Worm (Caenorhabditis elegans) whole organism, L2 larva: ENCODE results near the gene col-72.

Experiments
- C34F6.9 ChIP-seq: fragments of 150-350 bp; optimal IDR thresholded peaks from 2 replicates; lab custom pipeline; 2014; ENCODE audit warnings: missing biosample characterization, missing genetic modification characterization
- F13H6.1 ChIP-seq: sonication (generic microtip); optimal IDR thresholded peaks from 2 replicates; lab custom pipeline; 2016; ENCODE audit warnings: missing genetic modification characterization, missing compliant biosample characterization
- R02D3.7 ChIP-seq: fragments of 150-350 bp; optimal IDR thresholded peaks from 2 replicates; lab custom pipeline; 2014; ENCODE audit warnings: missing biosample characterization, missing genetic modification characterization
- Y55F3AM.14 ChIP-seq: fragments of 200-800 bp; sonication (Bioruptor generic); optimal IDR thresholded peaks from 2 replicates; lab custom pipeline; 2018; ENCODE audit warnings: mild to moderate bottlenecking, missing genetic modification characterization, missing compliant biosample characterization
- ZK546.5 ChIP-seq: sonication (generic microtip); optimal IDR thresholded peaks from 2 replicates; lab custom pipeline; 2017; ENCODE audit warnings: missing biosample characterization, missing genetic modification characterization
- alr-1 ChIP-seq: fragments of 150-350 bp; optimal IDR thresholded peaks from 2 replicates; lab custom pipeline; 2014; ENCODE audit warnings: missing biosample characterization, missing genetic modification characterization
- ceh-16 ChIP-seq: fragments of 150-350 bp; optimal IDR thresholded peaks from 2 replicates; lab custom pipeline; 2014; ENCODE audit warnings: missing biosample characterization, missing genetic modification characterization
- ceh-82 ChIP-seq: fragments of 150-350 bp; optimal IDR thresholded peaks from 2 replicates; lab custom pipeline; 2014; ENCODE audit warnings: missing biosample characterization, missing genetic modification characterization
- crh-2 ChIP-seq: sonication (generic microtip); optimal IDR thresholded peaks from 2 replicates; lab custom pipeline; 2017; ENCODE audit warnings: missing biosample characterization, missing genetic modification characterization
- dmd-4 ChIP-seq: sonication (generic microtip); optimal IDR thresholded peaks from 2 replicates; lab custom pipeline; 2017; ENCODE audit warnings: missing biosample characterization, missing genetic modification characterization
- egl-27 ChIP-seq: sonication (generic microtip); optimal IDR thresholded peaks from 3 replicates; lab custom pipeline; 2017; ENCODE audit warnings: missing biosample characterization, missing genetic modification reagents, missing genetic modification characterization
- elt-1 ChIP-seq: fragments of 150-350 bp; optimal IDR thresholded peaks from 2 replicates; lab custom pipeline; 2014; ENCODE audit warnings: missing biosample characterization, missing genetic modification characterization
- elt-3 ChIP-seq: sonication (generic microtip); optimal IDR thresholded peaks from 2 replicates; lab custom pipeline; 2017; ENCODE audit warnings: missing biosample characterization, missing genetic modification characterization
- fos-1 ChIP-seq: fragments of 150-350 bp; optimal IDR thresholded peaks from 2 replicates; lab custom pipeline; 2014; ENCODE audit warnings: missing biosample characterization, missing genetic modification characterization
- gmeb-1 ChIP-seq: fragments of 150-350 bp; optimal IDR thresholded peaks from 2 replicates; lab custom pipeline; 2014; ENCODE audit warnings: missing biosample characterization, missing genetic modification characterization
- lin-11 ChIP-seq: fragments of 150-350 bp; sonication (generic microtip); optimal IDR thresholded peaks from 2 replicates; lab custom pipeline; 2014; ENCODE audit warnings: missing biosample characterization, missing genetic modification characterization, inconsistent platforms, mixed read lengths
- lin-13 ChIP-seq: fragments of 150-350 bp; optimal IDR thresholded peaks from 2 replicates; lab custom pipeline; 2014; ENCODE audit warnings: missing biosample characterization, missing genetic modification reagents, missing genetic modification characterization
- lsy-2 ChIP-seq, 2 experiments: fragments of 150-350 bp in 1 of 2; sonication (generic microtip) in 1 of 2; optimal IDR thresholded peaks; 2 replicates each; lab custom pipeline; 2014 to 2017; ENCODE audit warnings: missing biosample characterization in 2 of 2, missing genetic modification characterization in 2 of 2
- mab-5 ChIP-seq: fragments of 150-350 bp; optimal IDR thresholded peaks from 2 replicates; lab custom pipeline; 2014; ENCODE audit warnings: missing biosample characterization, missing genetic modification characterization
- mbf-1 ChIP-seq: sonication (generic microtip); optimal IDR thresholded peaks from 2 replicates; lab custom pipeline; 2017; ENCODE audit warnings: missing biosample characterization, missing genetic modification characterization
- nhr-11 ChIP-seq: fragments of 150-350 bp; optimal IDR thresholded peaks from 2 replicates; lab custom pipeline; 2014; ENCODE audit warnings: missing biosample characterization, missing genetic modification characterization
- nhr-12 ChIP-seq: fragments of 150-350 bp; optimal IDR thresholded peaks from 2 replicates; lab custom pipeline; 2014; ENCODE audit warnings: missing biosample characterization, missing genetic modification characterization
- nhr-129 ChIP-seq: fragments of 150-350 bp; optimal IDR thresholded peaks from 2 replicates; lab custom pipeline; 2014; ENCODE audit warnings: missing biosample characterization, missing genetic modification characterization
- nhr-21 ChIP-seq: fragments of 150-350 bp; optimal IDR thresholded peaks from 2 replicates; lab custom pipeline; 2014; ENCODE audit warnings: missing biosample characterization, missing genetic modification characterization
- nhr-25 ChIP-seq: fragments of 150-350 bp; sonication (generic microtip); optimal IDR thresholded peaks from 3 replicates; lab custom pipeline; 2014; ENCODE audit warnings: missing biosample characterization, missing genetic modification characterization
- nhr-6 ChIP-seq: fragments of 150-350 bp; optimal IDR thresholded peaks from 2 replicates; lab custom pipeline; 2014; ENCODE audit warnings: missing biosample characterization, missing genetic modification characterization
- nhr-77 ChIP-seq: fragments of 150-350 bp; optimal IDR thresholded peaks from 2 replicates; lab custom pipeline; 2014; ENCODE audit warnings: missing biosample characterization, missing genetic modification characterization
- peb-1 ChIP-seq: fragments of 150-350 bp; optimal IDR thresholded peaks from 2 replicates; lab custom pipeline; 2014; ENCODE audit warnings: missing biosample characterization, missing genetic modification characterization
- sem-4 ChIP-seq: fragments of 150-350 bp; optimal IDR thresholded peaks from 2 replicates; lab custom pipeline; 2014; ENCODE audit warnings: missing biosample characterization, missing genetic modification reagents, missing genetic modification characterization
- skn-1 ChIP-seq: sonication (generic microtip); optimal IDR thresholded peaks from 2 replicates; lab custom pipeline; 2017; ENCODE audit warnings: missing biosample characterization, missing genetic modification characterization
- sma-3 ChIP-seq: sonication (generic microtip); optimal IDR thresholded peaks from 2 replicates; lab custom pipeline; 2016; ENCODE audit warnings: missing genetic modification reagents, missing genetic modification characterization, missing compliant biosample characterization
- sma-9 ChIP-seq, 2 experiments: fragments of 150-350 bp in 1 of 2; sonication (generic microtip) in 1 of 2; optimal IDR thresholded peaks; 2 replicates each; lab custom pipeline; 2014 to 2016; ENCODE audit warnings: missing genetic modification characterization in 2 of 2, mild to moderate bottlenecking in 1 of 2, missing biosample characterization in 1 of 2, missing compliant biosample characterization in 1 of 2, missing genetic modification reagents in 1 of 2, moderate library complexity in 1 of 2
- snpc-4 ChIP-seq: fragments of 150-350 bp; optimal IDR thresholded peaks from 2 replicates; lab custom pipeline; 2014; ENCODE audit warnings: missing biosample characterization, missing genetic modification characterization
- unc-55 ChIP-seq: fragments of 150-350 bp; sonication (generic microtip); optimal IDR thresholded peaks from 3 replicates; lab custom pipeline; 2014; ENCODE audit warnings: missing biosample characterization, missing genetic modification reagents, missing genetic modification characterization
- unc-62 ChIP-seq: fragments of 150-350 bp; optimal IDR thresholded peaks from 2 replicates; lab custom pipeline; 2014; ENCODE audit warnings: missing biosample characterization, missing genetic modification reagents, missing genetic modification characterization
- zag-1 ChIP-seq: fragments of 150-350 bp; optimal IDR thresholded peaks from 2 replicates; lab custom pipeline; 2014; ENCODE audit warnings: missing biosample characterization, missing genetic modification characterization
- ztf-1 ChIP-seq: fragments of 200-800 bp; sonication (Bioruptor generic); conservative IDR thresholded peaks from 2 replicates; pipeline ENCODE4 v1.3.6; 2022; ENCODE audit warnings: missing genetic modification characterization, missing compliant biosample characterization
- ztf-4 ChIP-seq: fragments of 150-350 bp; optimal IDR thresholded peaks from 2 replicates; lab custom pipeline; 2014; ENCODE audit warnings: missing biosample characterization, missing genetic modification characterization

The col-72 gene

DNA sequence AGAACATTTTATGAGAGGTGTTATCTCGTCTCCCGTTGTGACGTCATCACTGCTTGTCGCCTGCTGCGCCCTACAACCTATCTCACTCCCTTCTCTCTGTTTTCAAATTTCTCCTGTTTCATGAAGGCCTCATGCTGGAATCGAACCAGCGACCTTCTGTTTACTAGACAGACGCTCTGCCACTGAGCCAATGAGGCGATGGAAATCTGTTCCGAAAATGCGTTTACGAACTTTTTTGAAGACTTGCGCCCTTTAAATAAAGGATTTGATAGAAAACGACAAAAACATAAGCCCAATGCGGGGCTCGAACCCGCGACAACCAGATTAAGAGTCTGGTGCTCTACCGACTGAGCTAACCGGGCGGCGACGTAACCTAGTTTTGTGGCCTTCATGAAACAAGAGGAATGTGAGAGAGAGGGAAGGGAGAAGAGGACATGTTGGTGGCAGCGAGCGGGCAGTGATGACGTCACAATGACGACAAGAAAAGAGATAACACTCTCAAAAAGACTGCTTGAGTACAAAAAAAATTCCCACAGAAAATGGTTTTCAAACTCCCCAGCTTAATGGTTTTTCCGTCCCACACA is 4.9 kb downstream of the col-72 start, which contains the start of gene clec-126:
Gene clec-126 (plus strand): TSS at position 534 of the 584 bp plus-strand sequence.
- peak; percentile 2 for TF ChIP-seq ceh-16 (tag; lab: Kevin White, UChicago)
- no peak for TF ChIP-seq sma-9 (GFP tag; optimal IDR thresholded peaks at IDR 0.05; lab: Kevin White, UChicago)
- TF ChIP-seq sma-9 (tag; optimal IDR thresholded peaks at IDR 0.05; lab: Kevin White, UChicago), result no peak
- TF ChIP-seq sma-3 (GFP tag; lab: Kevin White, UChicago), result peak; percentile 81
- TF ChIP-seq lin-13 (GFP tag; lab: Kevin White, UChicago), result peak; percentile 81
- peak; percentile 44 for TF ChIP-seq unc-55 (GFP tag; lab: Kevin White, UChicago)
- TF ChIP-seq zag-1 (tag; lab: Kevin White, UChicago), result peak; percentile 15
- no peak for TF ChIP-seq nhr-77 (tag; lab: Kevin White, UChicago)
- TF ChIP-seq Y55F3AM.14 (GFP tag; lab: Kevin White, UChicago), result peak; percentile 52
- peak; percentile 54 for TF ChIP-seq nhr-11 (tag; lab: Kevin White, UChicago)
- TF ChIP-seq F13H6.1 (tag; lab: Kevin White, UChicago), result peak; percentile 66
- peak; percentile 81 for TF ChIP-seq crh-2
- TF ChIP-seq lsy-2 (tag; optimal IDR thresholded peaks at IDR 0.05; lab: Kevin White, UChicago), result peak; percentile 21 to 84
- no peak for TF ChIP-seq sem-4 (tag; lab: Kevin White, UChicago)
- peak; percentile 77 for TF ChIP-seq fos-1
- no peak for TF ChIP-seq unc-62 (GFP tag; lab: Kevin White, UChicago)
- TF ChIP-seq ZK546.5 (tag; lab: Kevin White, UChicago), result no peak
- TF ChIP-seq skn-1, result no peak
- TF ChIP-seq nhr-12 (tag; lab: Kevin White, UChicago), result no peak
- TF ChIP-seq nhr-21 (tag; lab: Kevin White, UChicago), result peak; percentile 80
- peak; percentile 12 for TF ChIP-seq nhr-25 (tag; lab: Kevin White, UChicago)
- TF ChIP-seq lin-11, result no peak
- TF ChIP-seq nhr-129 (tag; lab: Kevin White, UChicago), result peak; percentile 86
- peak; percentile 41 for TF ChIP-seq mab-5 (tag; lab: Kevin White, UChicago)
- no peak for TF ChIP-seq elt-3 (tag; lab: Kevin White, UChicago)
- TF ChIP-seq egl-27, result peak; percentile 48
- TF ChIP-seq alr-1 (tag; lab: Kevin White, UChicago), result no peak
- no peak for TF ChIP-seq mbf-1
- TF ChIP-seq ztf-4 (tag; lab: Kevin White, UChicago), result peak; percentile 21
- peak; percentile 32 for TF ChIP-seq snpc-4 (tag; lab: Kevin White, UChicago)
- no peak for TF ChIP-seq elt-1 (tag; lab: Kevin White, UChicago)
- TF ChIP-seq C34F6.9 (tag; lab: Kevin White, UChicago), result peak; percentile 71
- peak; percentile 72 for TF ChIP-seq gmeb-1

DNA sequence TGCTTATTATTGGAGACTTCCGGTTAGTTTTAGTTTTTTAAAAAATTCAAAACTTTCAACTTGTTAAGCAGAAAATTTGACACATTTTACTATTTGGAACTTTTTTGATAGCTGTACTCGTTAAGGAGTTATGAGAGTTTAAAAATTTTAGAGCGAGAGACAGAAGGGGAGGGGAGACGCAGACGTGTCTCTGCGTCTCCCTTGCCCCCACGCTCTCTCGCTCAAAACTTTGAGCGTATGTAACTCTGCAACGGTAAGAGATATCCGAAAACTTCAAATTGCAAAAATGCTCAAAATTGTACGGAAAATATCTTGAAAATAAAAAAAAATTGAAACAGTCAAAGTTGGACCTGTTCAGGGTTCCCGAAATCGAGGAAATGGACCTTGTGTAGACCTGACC is 7.8 kb downstream of the col-72 start:
- no peak for TF ChIP-seq zag-1 (tag; lab: Kevin White, UChicago)

- TF ChIP-seq ztf-4 (tag; lab: Kevin White, UChicago) (no peak), ZK546.5 (tag; lab: Kevin White, UChicago) (no peak), dmd-4 (tag; lab: Kevin White, UChicago) (no peak), ceh-82 (tag; lab: Kevin White, UChicago) (no peak), lin-11 (no peak), unc-62 (GFP tag; lab: Kevin White, UChicago) (no peak), nhr-12 (tag; lab: Kevin White, UChicago) (no peak), sma-3 (GFP tag; lab: Kevin White, UChicago) (no peak), R02D3.7 (tag; lab: Kevin White, UChicago) (no peak), mab-5 (tag; lab: Kevin White, UChicago) (no peak), crh-2 (no peak), nhr-129 (tag; lab: Kevin White, UChicago) (no peak), nhr-6 (tag; lab: Kevin White, UChicago) (no peak), zag-1 (tag; lab: Kevin White, UChicago) (no peak), mbf-1 (no peak), peb-1 (tag; lab: Kevin White, UChicago) (no peak), lsy-2 (tag; optimal IDR thresholded peaks at IDR 0.05; lab: Kevin White, UChicago) (no peak), fos-1 (no peak), elt-3 (tag; lab: Kevin White, UChicago) (no peak), ztf-1 (GFP tag; lab: Robert Waterston, UW) (no peak)
These were observed 8.5 kb downstream of the col-72 start, which contains the start of the genes Y49F6B.14 and clec-125 for ce11 chrII:3515384-3516053. Y49F6B.14 (minus strand) TSS chrII:3515484. clec-125 (plus strand) TSS chrII:3516003.
